Worm (Caenorhabditis elegans): Measurements from ENCODE around the gene sulp-8.

DNA sequence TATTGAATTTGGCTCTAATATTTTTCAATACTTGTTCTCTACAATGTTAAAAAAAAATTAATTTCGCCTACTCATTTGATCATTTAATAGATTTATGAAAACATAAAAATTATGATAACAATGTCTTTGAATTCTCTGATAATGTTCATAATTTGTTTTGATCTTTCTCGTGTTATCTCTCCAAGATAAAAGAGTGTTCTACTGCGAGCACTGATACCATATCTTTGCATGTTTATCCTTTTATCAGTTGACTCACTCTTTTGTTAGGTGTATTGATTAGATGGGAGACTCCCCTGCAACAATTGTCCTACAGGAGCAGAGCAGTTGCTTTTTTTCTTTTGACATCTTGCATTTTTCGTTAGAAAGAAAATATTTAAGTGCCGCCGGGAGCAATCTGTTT lies 25.7 kb upstream of the sulp-8 start:
- TF ChIP-seq ama-1 (optimal IDR thresholded peaks at IDR 0.05) (no peak), rbr-2 (tag; optimal IDR thresholded peaks at IDR 0.05) (no peak), nhr-237 (tag; optimal IDR thresholded peaks at IDR 0.05) (no peak), nhr-77 (tag; optimal IDR thresholded peaks at IDR 0.05) (no peak), zag-1 (tag; optimal IDR thresholded peaks at IDR 0.05) (no peak), ztf-7 (tag; optimal IDR thresholded peaks at IDR 0.05) (no peak), fos-1 (tag; optimal IDR thresholded peaks at IDR 0.05) (no peak), dpl-1 (GFP tag; optimal IDR thresholded peaks at IDR 0.05) (no peak), ceh-62 (tag; optimal IDR thresholded peaks at IDR 0.05) (no peak), lin-15B (tag; optimal IDR thresholded peaks at IDR 0.05) (no peak)
